Worm (Caenorhabditis elegans) whole organism, young adult: ENCODE measurements around the gene slc-17.5.

Source experiments
- B0019.2 ChIP-seq: fragments of 200-800 bp; sonication (Bioruptor generic); conservative IDR thresholded peaks from 2 replicates; pipeline ENCODE4 v1.3.6; 2022; ENCODE audit warnings: missing genetic modification reagents, missing genetic modification characterization, missing compliant biosample characterization
- F33H1.4 ChIP-seq: fragments of 200-800 bp; sonication (Bioruptor generic); IDR thresholded peaks from 2 replicates; pipeline ENCODE4 v1.3.6; 2022; ENCODE audit warnings: missing genetic modification reagents, missing genetic modification characterization, missing compliant biosample characterization
- F37B4.10 ChIP-seq: fragments of 200-800 bp; sonication (Bioruptor generic); IDR thresholded peaks from 2 replicates; pipeline ENCODE4 v1.3.6; 2022; ENCODE audit warnings: missing genetic modification characterization, missing compliant biosample characterization
- Y53F4B.3 ChIP-seq: fragments of 200-800 bp; sonication (Bioruptor generic); IDR thresholded peaks from 2 replicates; pipeline ENCODE4 v1.3.6; 2022; ENCODE audit warnings: missing genetic modification reagents, missing genetic modification characterization, missing compliant biosample characterization
- Y56A3A.18 ChIP-seq: fragments of 200-800 bp; sonication (Bioruptor generic); IDR thresholded peaks from 2 replicates; pipeline ENCODE4 v1.3.6; 2022; ENCODE audit warnings: missing genetic modification reagents, missing genetic modification characterization, missing compliant biosample characterization
- aptf-2 ChIP-seq: fragments of 200-800 bp; sonication (Bioruptor generic); conservative IDR thresholded peaks from 2 replicates; pipeline ENCODE4 v1.3.6; 2022; ENCODE audit warnings: missing genetic modification reagents, missing genetic modification characterization, missing compliant biosample characterization
- attf-6 ChIP-seq: fragments of 200-800 bp; sonication (Bioruptor generic); IDR thresholded peaks from 2 replicates; pipeline ENCODE4 v1.3.6; 2022; ENCODE audit warnings: missing genetic modification reagents, missing genetic modification characterization, missing compliant biosample characterization
- bed-1 ChIP-seq: fragments of 200-800 bp; sonication (Bioruptor generic); IDR thresholded peaks from 2 replicates; pipeline ENCODE4 v1.3.6; 2022; ENCODE audit warnings: missing genetic modification reagents, missing genetic modification characterization, missing compliant biosample characterization
- bed-2 ChIP-seq: fragments of 200-800 bp; sonication (Bioruptor generic); IDR thresholded peaks from 2 replicates; pipeline ENCODE4 v1.3.6; 2022; ENCODE audit warnings: missing genetic modification reagents, missing genetic modification characterization, missing compliant biosample characterization
- ceh-40 ChIP-seq: fragments of 200-800 bp; sonication (Bioruptor generic); IDR thresholded peaks from 2 replicates; pipeline ENCODE4 v1.3.6; 2022; ENCODE audit warnings: missing genetic modification characterization, missing compliant biosample characterization
- ceh-58 ChIP-seq: fragments of 200-800 bp; sonication (Bioruptor generic); IDR thresholded peaks from 2 replicates; pipeline ENCODE4 v1.3.6; 2022; ENCODE audit warnings: missing genetic modification characterization, missing compliant biosample characterization
- ceh-79 ChIP-seq: sonication (generic microtip); optimal IDR thresholded peaks from 2 replicates; lab custom pipeline; 2017; ENCODE audit warnings: mild to moderate bottlenecking, missing genetic modification characterization, missing compliant biosample characterization
- dpl-1 ChIP-seq: fragments of 150-350 bp; optimal IDR thresholded peaks from 2 replicates; lab custom pipeline; 2014; ENCODE audit warnings: missing biosample characterization, missing genetic modification reagents, missing genetic modification characterization
- efl-1 ChIP-seq: fragments of 150-350 bp; optimal IDR thresholded peaks from 2 replicates; lab custom pipeline; 2014; ENCODE audit warnings: missing biosample characterization, missing genetic modification reagents, missing genetic modification characterization
- ekl-4 ChIP-seq: fragments of 200-800 bp; sonication (Bioruptor generic); IDR thresholded peaks from 2 replicates; pipeline ENCODE4 v1.3.6; 2022; ENCODE audit warnings: missing genetic modification reagents, missing genetic modification characterization, missing compliant biosample characterization
- ets-4 ChIP-seq: fragments of 200-800 bp; sonication (Bioruptor generic); optimal IDR thresholded peaks from 2 replicates; lab custom pipeline; 2018; ENCODE audit warnings: mild to moderate bottlenecking, missing genetic modification characterization, missing compliant biosample characterization
- hmg-20 ChIP-seq: fragments of 200-800 bp; sonication (Bioruptor generic); IDR thresholded peaks from 2 replicates; pipeline ENCODE4 v1.3.6; 2022; ENCODE audit warnings: missing genetic modification reagents, missing genetic modification characterization, missing compliant biosample characterization
- lag-1 ChIP-seq: fragments of 200-800 bp; sonication (Bioruptor generic); IDR thresholded peaks from 2 replicates; pipeline ENCODE4 v1.3.6; 2022; ENCODE audit warnings: missing genetic modification reagents, missing genetic modification characterization, missing compliant biosample characterization
- let-526 ChIP-seq: fragments of 200-800 bp; sonication (Bioruptor generic); IDR thresholded peaks from 2 replicates; pipeline ENCODE4 v1.3.6; 2022; ENCODE audit warnings: missing genetic modification reagents, missing genetic modification characterization, missing compliant biosample characterization
- lin-26 ChIP-seq: fragments of 200-800 bp; sonication (Bioruptor generic); IDR thresholded peaks from 2 replicates; pipeline ENCODE4 v1.3.6; 2022; ENCODE audit warnings: missing genetic modification reagents, missing genetic modification characterization, missing compliant biosample characterization
- lin-54 ChIP-seq: fragments of 200-800 bp; sonication (Bioruptor generic); optimal IDR thresholded peaks from 2 replicates; lab custom pipeline; 2018; ENCODE audit warnings: mild to moderate bottlenecking, missing genetic modification characterization, missing compliant biosample characterization
- madf-3 ChIP-seq: fragments of 200-800 bp; sonication (Bioruptor generic); IDR thresholded peaks from 2 replicates; pipeline ENCODE4 v1.3.6; 2022; ENCODE audit warnings: missing genetic modification reagents, missing genetic modification characterization, missing compliant biosample characterization
- madf-8 ChIP-seq: fragments of 200-800 bp; sonication (Bioruptor generic); conservative IDR thresholded peaks from 2 replicates; pipeline ENCODE4 v1.3.6; 2022; ENCODE audit warnings: missing genetic modification reagents, missing genetic modification characterization, missing compliant biosample characterization
- mes-4 ChIP-seq: sonication (generic microtip); optimal IDR thresholded peaks from 2 replicates; lab custom pipeline; 2016; ENCODE audit warnings: missing genotype, missing genetic modification characterization, missing compliant biosample characterization
- nfya-1 ChIP-seq: sonication (generic microtip); optimal IDR thresholded peaks from 2 replicates; lab custom pipeline; 2017; ENCODE audit warnings: antibody characterized with exemption, missing compliant biosample characterization, missing genetic modification characterization, borderline replicate concordance; ENCODE audit not compliant: insufficient read depth
- pbrm-1 ChIP-seq: fragments of 200-800 bp; sonication (Bioruptor generic); IDR thresholded peaks from 2 replicates; pipeline ENCODE4 v1.3.6; 2022; ENCODE audit warnings: missing genetic modification reagents, missing genetic modification characterization, missing compliant biosample characterization
- rcor-1 ChIP-seq: fragments of 200-800 bp; sonication (Bioruptor generic); IDR thresholded peaks from 2 replicates; pipeline ENCODE4 v1.3.6; 2022; ENCODE audit warnings: missing genetic modification reagents, missing genetic modification characterization, missing compliant biosample characterization
- sdz-38 ChIP-seq: sonication (generic microtip); optimal IDR thresholded peaks from 2 replicates; lab custom pipeline; 2016; ENCODE audit warnings: missing genotype, missing genetic modification characterization, missing compliant biosample characterization
- zfh-2 ChIP-seq: fragments of 200-800 bp; sonication (Bioruptor generic); conservative IDR thresholded peaks from 2 replicates; pipeline ENCODE4 v1.3.6; 2022; ENCODE audit warnings: missing genetic modification reagents, missing genetic modification characterization, missing compliant biosample characterization
- ztf-25 ChIP-seq: fragments of 200-800 bp; sonication (Bioruptor generic); IDR thresholded peaks from 2 replicates; pipeline ENCODE4 v1.3.6; 2022; ENCODE audit warnings: missing genetic modification reagents, missing genetic modification characterization, missing compliant biosample characterization
- ztf-26 ChIP-seq: sonication (generic microtip); optimal IDR thresholded peaks from 2 replicates; lab custom pipeline; 2017; ENCODE audit warnings: missing genetic modification characterization, missing compliant biosample characterization
- ztf-28 ChIP-seq: fragments of 200-800 bp; sonication (Bioruptor generic); IDR thresholded peaks from 2 replicates; pipeline ENCODE4 v1.3.6; 2022; ENCODE audit warnings: missing genetic modification reagents, missing genetic modification characterization, missing compliant biosample characterization
- ztf-6 ChIP-seq: fragments of 200-800 bp; sonication (Bioruptor generic); IDR thresholded peaks from 2 replicates; pipeline ENCODE4 v1.3.6; 2022; ENCODE audit warnings: missing genetic modification reagents, missing genetic modification characterization, missing compliant biosample characterization

Gene slc-17.5

DNA sequence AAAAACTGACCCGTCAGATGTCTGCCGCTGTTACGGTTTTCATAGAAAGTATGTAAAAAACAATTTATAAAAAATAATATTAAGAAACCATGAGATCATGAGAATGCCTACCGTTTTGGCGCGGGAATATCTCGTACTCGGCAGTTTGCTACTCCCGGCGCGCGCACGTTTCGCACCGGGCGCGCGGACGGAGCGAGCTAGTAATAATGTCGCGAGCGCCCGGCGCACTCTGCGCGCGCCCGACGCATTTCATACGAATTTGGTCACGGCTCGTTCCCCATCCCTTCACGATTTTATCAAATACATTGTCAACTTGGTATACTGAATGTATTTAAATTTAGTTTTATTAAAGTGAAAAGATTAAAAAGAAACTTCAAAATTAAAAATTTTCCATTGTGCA, 41.2 kb upstream of the slc-17.5 start:
- TF ChIP-seq zfh-2 (GFP tag; lab: Robert Waterston, UW) (peak; percentile 63), bed-2 (GFP tag; lab: Robert Waterston, UW) (no peak)

DNA sequence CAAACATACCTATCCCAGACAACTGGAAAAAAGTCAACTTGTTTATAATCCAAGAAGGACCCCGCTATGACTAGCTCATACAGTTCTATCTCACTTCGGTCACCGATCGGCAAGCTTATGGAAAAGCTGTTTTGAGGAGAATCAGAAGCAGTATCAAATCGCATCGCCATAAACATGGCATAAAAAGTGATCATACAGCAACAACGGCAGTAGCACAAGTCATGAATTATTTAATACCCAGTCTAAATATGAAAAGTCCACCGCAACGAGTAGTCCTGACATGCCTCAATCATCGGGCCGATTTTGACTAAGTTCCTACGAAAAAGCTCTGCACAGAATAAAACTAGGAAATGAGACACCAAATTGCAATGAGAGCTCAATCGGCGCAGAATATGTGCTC, 38.8 kb upstream of the slc-17.5 start:
- TF ChIP-seq dpl-1 (GFP tag; lab: Kevin White, UChicago) (no peak), ceh-79 (tag; lab: Kevin White, UChicago) (no peak)

DNA sequence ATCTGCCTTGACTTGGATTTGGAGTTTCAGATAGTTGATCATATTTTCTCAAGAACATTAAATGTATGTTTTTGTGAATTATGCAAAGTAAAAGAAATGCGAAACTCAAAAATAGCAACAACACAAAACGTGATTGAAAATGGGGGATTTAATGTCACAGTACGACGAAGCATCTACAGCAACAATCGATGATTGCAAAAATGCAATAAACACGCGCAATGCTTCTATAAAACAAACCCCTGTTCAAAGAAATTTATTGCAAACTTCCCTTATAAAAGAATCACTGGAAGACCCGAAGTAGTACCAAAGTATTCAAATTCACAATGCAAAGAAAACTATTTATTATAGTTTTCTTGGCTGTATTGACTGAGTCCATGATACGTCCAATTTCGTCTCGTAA, 33.4 kb upstream of the slc-17.5 start, which contains the start of gene clec-219:
Gene clec-219 (plus strand): TSS at position 301 of the 400 bp plus-strand sequence.
- no peak for TF ChIP-seq efl-1 (GFP tag; lab: Kevin White, UChicago)
- no peak for TF ChIP-seq madf-8 (GFP tag; lab: Robert Waterston, UW)
- TF ChIP-seq ztf-28 (GFP tag; lab: Robert Waterston, UW): no peak
- no peak for TF ChIP-seq bed-2 (GFP tag; lab: Robert Waterston, UW)
- no peak for TF ChIP-seq ceh-58 (GFP tag; lab: Robert Waterston, UW)
- no peak for TF ChIP-seq sdz-38 (tag; lab: Kevin White, UChicago)
- no peak for TF ChIP-seq ekl-4 (GFP tag; lab: Robert Waterston, UW)
- no peak for TF ChIP-seq Y56A3A.18
- TF ChIP-seq lin-54 (GFP tag; lab: Kevin White, UChicago): no peak
- TF ChIP-seq rcor-1 (GFP tag; lab: Robert Waterston, UW): no peak
- no peak for TF ChIP-seq mes-4
- no peak for TF ChIP-seq ets-4 (GFP tag; lab: Kevin White, UChicago)
- no peak for TF ChIP-seq Y53F4B.3 (GFP tag; lab: Robert Waterston, UW)
- no peak for TF ChIP-seq nfya-1 (tag; lab: Kevin White, UChicago)
- TF ChIP-seq ztf-26 (tag; lab: Kevin White, UChicago): no peak
- TF ChIP-seq ceh-79 (tag; lab: Kevin White, UChicago): no peak

DNA sequence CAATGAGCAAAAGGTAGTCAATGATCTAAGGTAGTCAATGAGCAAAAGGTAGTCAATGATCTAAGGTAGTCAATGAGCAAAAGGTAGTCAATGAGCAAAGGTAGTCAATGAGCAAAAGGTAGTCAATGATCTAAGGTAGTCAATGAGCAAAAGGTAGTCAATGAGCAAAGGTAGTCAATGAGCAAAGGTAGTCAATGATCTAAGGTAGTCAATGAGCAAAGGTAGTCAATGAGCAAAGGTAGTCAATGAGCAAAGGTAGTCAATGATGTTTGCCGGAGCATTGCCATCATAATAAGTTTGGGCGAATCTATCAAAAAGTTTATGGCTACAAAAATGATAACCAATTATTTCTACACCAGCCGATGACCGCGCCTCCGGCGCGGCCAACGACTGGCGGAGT, 30.1 kb upstream of the slc-17.5 start:
- peak; percentile 66; the same call in 1 of the 2 replicates for TF ChIP-seq ztf-25 (GFP tag; lab: Robert Waterston, UW)
- 0 out of 2 replicates have a peak, but pooled peaks have one; percentile 9 for TF ChIP-seq attf-6 (GFP tag; lab: Robert Waterston, UW)
- TF ChIP-seq lin-26: peak; percentile 58; the same call in 1 of the 2 replicates
- TF ChIP-seq madf-3: peak; percentile 68; the same call in 1 of the 2 replicates
- 0 out of 2 replicates have a peak, but pooled peaks have one; percentile 9 for TF ChIP-seq B0019.2
- TF ChIP-seq Y56A3A.18: 0 out of 2 replicates have a peak, but pooled peaks have one; percentile 34
- peak; percentile 34; the same call in 1 of the 2 replicates for TF ChIP-seq pbrm-1 (GFP tag; lab: Robert Waterston, UW)
- peak; percentile 72; the same call in 1 of the 2 replicates for TF ChIP-seq bed-1
- peak; percentile 66; the same call in 1 of the 2 replicates for TF ChIP-seq let-526 (GFP tag; lab: Robert Waterston, UW)
- TF ChIP-seq ceh-40 (GFP tag; lab: Robert Waterston, UW): 0 out of 2 replicates have a peak, but pooled peaks have one; percentile 22
- TF ChIP-seq ceh-58 (GFP tag; lab: Robert Waterston, UW): 0 out of 2 replicates have a peak, but pooled peaks have one; percentile 58
- 0 out of 2 replicates have a peak, but pooled peaks have one; percentile 13 for TF ChIP-seq aptf-2 (GFP tag; lab: Robert Waterston, UW)
- TF ChIP-seq hmg-20 (GFP tag; lab: Robert Waterston, UW): peak; percentile 56; the same call in 1 of the 2 replicates
- 0 out of 2 replicates have a peak, but pooled peaks have one; percentile 31 for TF ChIP-seq F37B4.10 (GFP tag; lab: Robert Waterston, UW)
- 0 out of 2 replicates have a peak, but pooled peaks have one; percentile 56 for TF ChIP-seq ztf-6 (GFP tag; lab: Robert Waterston, UW)
- TF ChIP-seq F33H1.4 (GFP tag; lab: Robert Waterston, UW): peak; percentile 19; the same call in 1 of the 2 replicates
- 0 out of 2 replicates have a peak, but pooled peaks have one; percentile 77 for TF ChIP-seq lag-1
